Comparison of ENCODE assay signal across 1 fruit fly cellular context in the genomic region with DNA sequence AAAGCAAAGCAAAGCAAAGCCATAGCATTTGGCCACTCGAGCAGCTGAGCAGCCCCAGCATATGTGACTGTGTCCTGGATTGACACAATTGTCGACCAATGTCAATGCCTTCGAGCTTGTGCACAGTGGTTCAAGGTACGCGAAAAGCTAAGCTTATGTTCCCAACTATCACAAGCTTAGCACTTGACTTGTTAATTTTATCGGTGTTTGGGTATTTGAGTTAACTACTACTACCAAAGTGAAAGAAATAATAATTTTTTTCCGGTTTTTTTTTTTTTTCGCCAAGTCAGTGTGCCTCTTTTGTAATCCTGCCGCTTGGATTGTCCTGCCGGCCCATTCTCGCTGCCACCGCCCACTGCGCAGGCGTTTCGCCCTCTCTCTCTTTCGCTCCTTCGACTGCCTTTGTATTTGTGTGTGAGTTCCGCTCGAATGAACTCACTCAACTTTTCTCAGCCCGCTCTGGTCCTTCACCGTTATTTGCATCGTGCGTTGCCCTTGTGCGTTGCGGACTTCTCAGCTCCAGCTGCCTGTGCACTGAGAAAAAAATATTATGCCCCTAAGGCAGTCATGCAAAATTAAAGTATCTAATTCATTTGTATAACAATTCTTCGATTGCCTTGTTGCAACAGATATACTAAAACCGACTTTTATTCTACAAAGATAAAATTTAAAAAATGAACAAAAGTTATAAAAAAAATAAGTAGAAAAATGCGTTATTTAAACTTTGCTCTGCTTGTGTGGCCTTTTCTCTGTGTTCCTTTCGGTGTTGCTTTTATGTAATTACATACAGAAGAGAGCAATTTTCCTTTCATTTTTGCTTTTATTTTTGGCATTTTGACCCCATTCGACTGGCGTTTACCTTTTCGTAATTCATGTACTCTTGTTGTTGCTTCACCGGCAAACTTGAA.
TF ChIP-seq lines count a peak whose summit lies in the region.

No protein-coding gene starts in this region.

TF ChIP-seq in whole organism, embryonic, 481 proteins besides CTCF, POLR2A, EP300 and RAD21 (continued from another document and continues in another):
- no peak for TF ChIP-seq salm (tag; optimal IDR thresholded peaks at IDR 0.05; lab: Kevin White, UChicago)
- TF ChIP-seq lmd (GFP tag; IDR thresholded peaks at IDR 0.05; lab: Robert Waterston, UW) = peak; percentile 75
- TF ChIP-seq ara (GFP tag; IDR thresholded peaks at IDR 0.05; lab: Robert Waterston, UW) = peak; percentile 33; the same call in 1 of the 2 replicates
- no peak for TF ChIP-seq CG12104 (GFP tag; optimal IDR thresholded peaks at IDR 0.05; lab: Kevin White, UChicago)
- TF ChIP-seq ERR (GFP tag; optimal IDR thresholded peaks at IDR 0.05; lab: Kevin White, UChicago) = peak; percentile 61
- TF ChIP-seq Xbp1 (GFP tag; optimal IDR thresholded peaks at IDR 0.05; lab: Kevin White, UChicago) = peak; percentile 58
- no peak for TF ChIP-seq Eip74EF (GFP tag; optimal IDR thresholded peaks at IDR 0.05; lab: Kevin White, UChicago)
- peak; percentile 12 for TF ChIP-seq CHES-1-like (GFP tag; optimal IDR thresholded peaks at IDR 0.05; lab: Kevin White, UChicago)
- TF ChIP-seq TFAM (GFP tag; optimal IDR thresholded peaks at IDR 0.05; lab: Kevin White, UChicago) = no peak
- TF ChIP-seq zen (tag; optimal IDR thresholded peaks at IDR 0.05; lab: Kevin White, UChicago) = no peak
- no peak for TF ChIP-seq CG10462 (GFP tag; optimal IDR thresholded peaks at IDR 0.05; lab: Kevin White, UChicago)
- peak; percentile 49 for TF ChIP-seq CG1233 (GFP tag; optimal IDR thresholded peaks at IDR 0.05; lab: Kevin White, UChicago)
- TF ChIP-seq Dip3 (GFP tag; optimal IDR thresholded peaks at IDR 0.05; lab: Kevin White, UChicago) = peak; percentile 55
- no peak for TF ChIP-seq Tbp (GFP tag; optimal IDR thresholded peaks at IDR 0.05; lab: Kevin White, UChicago)
- TF ChIP-seq CG18476 (GFP tag; optimal IDR thresholded peaks at IDR 0.05; lab: Kevin White, UChicago) = peak; percentile 44
- no peak for TF ChIP-seq CG14860 (GFP tag; IDR thresholded peaks at IDR 0.05; lab: Robert Waterston, UW; ENCODE audit: partially characterized antibody)
- peak; percentile 32 for TF ChIP-seq CrebB (tag; optimal IDR thresholded peaks at IDR 0.05; lab: Kevin White, UChicago)
- peak; percentile 17 for TF ChIP-seq CG18764 (GFP tag; optimal IDR thresholded peaks at IDR 0.05; lab: Kevin White, UChicago)
- no peak for TF ChIP-seq CG32767 (GFP tag; IDR thresholded peaks at IDR 0.05; lab: Robert Waterston, UW)
- peak; percentile 41 for TF ChIP-seq bab2 (GFP tag; optimal IDR thresholded peaks at IDR 0.05; lab: Kevin White, UChicago)
- TF ChIP-seq CG6683 (GFP tag; optimal IDR thresholded peaks at IDR 0.05; lab: Kevin White, UChicago) = peak; percentile 57
- no peak for TF ChIP-seq pan (optimal IDR thresholded peaks at IDR 0.05; lab: Kevin White, UChicago)
- peak in 1 of 2 experiments; percentile 83 for TF ChIP-seq pan (GFP tag; optimal IDR thresholded peaks at IDR 0.05 in 1 of 2, IDR thresholded peaks at IDR 0.05 in 1 of 2)
- peak; percentile 84 for TF ChIP-seq Atf6 (GFP tag; IDR thresholded peaks at IDR 0.05; lab: Robert Waterston, UW)
- peak; percentile 18 for TF ChIP-seq CG4282 (GFP tag; optimal IDR thresholded peaks at IDR 0.05; lab: Kevin White, UChicago)
- TF ChIP-seq chif (GFP tag; optimal IDR thresholded peaks at IDR 0.05; lab: Kevin White, UChicago) = peak; percentile 16 to 50
- peak; percentile 47 for TF ChIP-seq nmo (GFP tag; optimal IDR thresholded peaks at IDR 0.05; lab: Kevin White, UChicago)
- TF ChIP-seq Neu2 (GFP tag; optimal IDR thresholded peaks at IDR 0.05; lab: Kevin White, UChicago; ENCODE audit: borderline replicate concordance) = no peak
- no peak for TF ChIP-seq CG4328 (GFP tag; optimal IDR thresholded peaks at IDR 0.05; lab: Kevin White, UChicago)
- TF ChIP-seq Oaz (GFP tag; IDR thresholded peaks at IDR 0.05; lab: Robert Waterston, UW) = peak; percentile 60
- TF ChIP-seq btn (GFP tag; optimal IDR thresholded peaks at IDR 0.05; lab: Kevin White, UChicago) = peak; percentile 19
- TF ChIP-seq CG9215 (GFP tag; IDR thresholded peaks at IDR 0.05; lab: Robert Waterston, UW) = peak; percentile 50
- TF ChIP-seq stc (GFP tag; IDR thresholded peaks at IDR 0.05; lab: Robert Waterston, UW) = peak; percentile 72
- peak; percentile 43 for TF ChIP-seq Chrac-16 (GFP tag; optimal IDR thresholded peaks at IDR 0.05; lab: Kevin White, UChicago)
- TF ChIP-seq Hr3 (GFP tag; optimal IDR thresholded peaks at IDR 0.05; lab: Kevin White, UChicago) = peak; percentile 53
- TF ChIP-seq D19B (GFP tag; optimal IDR thresholded peaks at IDR 0.05; lab: Kevin White, UChicago) = peak; percentile 37
- TF ChIP-seq Bgb (GFP tag; IDR thresholded peaks at IDR 0.05; lab: Robert Waterston, UW; ENCODE audit: partially characterized antibody) = no peak
- TF ChIP-seq CG8281 (tag; optimal IDR thresholded peaks at IDR 0.05; lab: Kevin White, UChicago) = peak; percentile 14
- TF ChIP-seq Hmx (GFP tag; optimal IDR thresholded peaks at IDR 0.05; lab: Kevin White, UChicago) = no peak
- TF ChIP-seq ranshi (GFP tag; IDR thresholded peaks at IDR 0.05; lab: Robert Waterston, UW) = peak; percentile 72
- TF ChIP-seq pzg (GFP tag; optimal IDR thresholded peaks at IDR 0.05; lab: Kevin White, UChicago) = no peak
- TF ChIP-seq hb (GFP tag; IDR thresholded peaks at IDR 0.05; lab: Robert Waterston, UW; ENCODE audit: partially characterized antibody) = no peak
- TF ChIP-seq trh (GFP tag; optimal IDR thresholded peaks at IDR 0.05; lab: Kevin White, UChicago) = no peak
- no peak for TF ChIP-seq CG3995 (GFP tag; optimal IDR thresholded peaks at IDR 0.05; lab: Kevin White, UChicago)
- peak; percentile 55; the same call in 1 of the 3 replicates for TF ChIP-seq ase (GFP tag; IDR thresholded peaks at IDR 0.05; lab: Robert Waterston, UW)
- no peak; the same call in 1 of the 2 replicates for TF ChIP-seq CG17612 (GFP tag; IDR thresholded peaks at IDR 0.05; lab: Robert Waterston, UW)
- TF ChIP-seq gfzf (GFP tag; optimal IDR thresholded peaks at IDR 0.05; lab: Kevin White, UChicago) = no peak
- TF ChIP-seq aop (GFP tag; IDR thresholded peaks at IDR 0.05; lab: Robert Waterston, UW) = no peak
- peak; percentile 22 for TF ChIP-seq CG2712 (tag; optimal IDR thresholded peaks at IDR 0.05; lab: Kevin White, UChicago)
- TF ChIP-seq CG8765 (GFP tag; IDR thresholded peaks at IDR 0.05; lab: Robert Waterston, UW) = no peak
- TF ChIP-seq CG11456 (GFP tag; IDR thresholded peaks at IDR 0.05; lab: Robert Waterston, UW) = peak; percentile 68; the same call in 2 of the 3 replicates
- peak; percentile 85 for TF ChIP-seq ewg (GFP tag; optimal IDR thresholded peaks at IDR 0.05; lab: Kevin White, UChicago)
- peak; percentile 68 for TF ChIP-seq CG11504 (tag; optimal IDR thresholded peaks at IDR 0.05; lab: Kevin White, UChicago)
- TF ChIP-seq CG9609 (GFP tag; optimal IDR thresholded peaks at IDR 0.05; lab: Kevin White, UChicago) = peak; percentile 60
- no peak for TF ChIP-seq prd (optimal IDR thresholded peaks at IDR 0.05; lab: Kevin White, UChicago)
- peak; percentile 68 for TF ChIP-seq prd (GFP tag; IDR thresholded peaks at IDR 0.05; lab: Robert Waterston, UW)
- TF ChIP-seq dysf (GFP tag; IDR thresholded peaks at IDR 0.05; lab: Robert Waterston, UW) = peak; percentile 84
- TF ChIP-seq sna (GFP tag; IDR thresholded peaks at IDR 0.05; lab: Robert Waterston, UW; ENCODE audit: partially characterized antibody) = no peak
- TF ChIP-seq dpn (GFP tag; optimal IDR thresholded peaks at IDR 0.05; lab: Kevin White, UChicago) = peak; percentile 61 to 70
- 0 out of 2 replicates have a peak, but pooled peaks have one; percentile 44 for TF ChIP-seq wdn (GFP tag; IDR thresholded peaks at IDR 0.05; lab: Robert Waterston, UW)
- no peak for TF ChIP-seq pros (GFP tag; optimal IDR thresholded peaks at IDR 0.05; lab: Kevin White, UChicago)
- peak; percentile 11 for TF ChIP-seq CG18262 (tag; optimal IDR thresholded peaks at IDR 0.05; lab: Kevin White, UChicago)
- TF ChIP-seq Xrp1 (GFP tag; IDR thresholded peaks at IDR 0.05; lab: Robert Waterston, UW) = peak; percentile 78
- TF ChIP-seq ttk (GFP tag; IDR thresholded peaks at IDR 0.05; lab: Robert Waterston, UW) = peak; percentile 68
- TF ChIP-seq Dek (tag; optimal IDR thresholded peaks at IDR 0.05; lab: Kevin White, UChicago) = peak; percentile 38
- TF ChIP-seq Dbx (GFP tag; IDR thresholded peaks at IDR 0.05; lab: Robert Waterston, UW) = peak; percentile 71
- TF ChIP-seq Poxn (GFP tag; IDR thresholded peaks at IDR 0.05; lab: Robert Waterston, UW) = no peak
- peak; percentile 61 for TF ChIP-seq klu (GFP tag; IDR thresholded peaks at IDR 0.05; lab: Robert Waterston, UW)
- TF ChIP-seq Nf-YC (tag; optimal IDR thresholded peaks at IDR 0.05; lab: Kevin White, UChicago) = no peak
- peak; percentile 39 for TF ChIP-seq CG2875 (GFP tag; optimal IDR thresholded peaks at IDR 0.05; lab: Kevin White, UChicago)
- peak; percentile 56 for TF ChIP-seq CG4424 (GFP tag; optimal IDR thresholded peaks at IDR 0.05; lab: Kevin White, UChicago)
- TF ChIP-seq ro (GFP tag; IDR thresholded peaks at IDR 0.05; lab: Robert Waterston, UW) = 0 out of 2 replicates have a peak, but pooled peaks have one; percentile 50
- TF ChIP-seq hth (optimal IDR thresholded peaks at IDR 0.05; lab: Kevin White, UChicago) = no peak
- TF ChIP-seq hkb (optimal IDR thresholded peaks at IDR 0.05; lab: Kevin White, UChicago) = no peak
- peak; percentile 81 for TF ChIP-seq hkb (GFP tag; IDR thresholded peaks at IDR 0.05; lab: Robert Waterston, UW)
- TF ChIP-seq ato (GFP tag; IDR thresholded peaks at IDR 0.05; lab: Robert Waterston, UW; ENCODE audit: partially characterized antibody) = no peak
- peak; percentile 29 for TF ChIP-seq CG1603 (tag; optimal IDR thresholded peaks at IDR 0.05; lab: Kevin White, UChicago)
- no peak for TF ChIP-seq tna (GFP tag; IDR thresholded peaks at IDR 0.05; lab: Robert Waterston, UW; ENCODE audit: partially characterized antibody)
- TF ChIP-seq CG16815 (GFP tag; optimal IDR thresholded peaks at IDR 0.05; lab: Kevin White, UChicago) = peak; percentile 4
- peak; percentile 53; the same call in 1 of the 2 replicates for TF ChIP-seq CG11696 (GFP tag; IDR thresholded peaks at IDR 0.05; lab: Robert Waterston, UW)
- peak; percentile 78 for TF ChIP-seq CG11695 (GFP tag; IDR thresholded peaks at IDR 0.05; lab: Robert Waterston, UW)
- peak; percentile 52 for TF ChIP-seq Myb (GFP tag; optimal IDR thresholded peaks at IDR 0.05; lab: Kevin White, UChicago)
- TF ChIP-seq Ssrp (tag; optimal IDR thresholded peaks at IDR 0.05; lab: Kevin White, UChicago) = peak; percentile 36
- no peak for TF ChIP-seq br (optimal IDR thresholded peaks at IDR 0.05; lab: Kevin White, UChicago)
- TF ChIP-seq Abd-B (GFP tag; optimal IDR thresholded peaks at IDR 0.05; lab: Kevin White, UChicago) = no peak
- TF ChIP-seq her (GFP tag; optimal IDR thresholded peaks at IDR 0.05; lab: Kevin White, UChicago) = peak; percentile 81
- peak; percentile 38 for TF ChIP-seq CG17568 (GFP tag; optimal IDR thresholded peaks at IDR 0.05; lab: Kevin White, UChicago)
- TF ChIP-seq CG8388 (GFP tag; optimal IDR thresholded peaks at IDR 0.05; lab: Kevin White, UChicago) = no peak
- no peak for TF ChIP-seq Spps (tag; optimal IDR thresholded peaks at IDR 0.05; lab: Kevin White, UChicago)
- TF ChIP-seq Trl (optimal IDR thresholded peaks at IDR 0.05; lab: Kevin White, UChicago) = peak in 1 of 2 experiments; percentile 3
- TF ChIP-seq Trl (GFP tag; optimal IDR thresholded peaks at IDR 0.05; lab: Kevin White, UChicago) = peak; percentile 81
- TF ChIP-seq CG1024 (GFP tag; IDR thresholded peaks at IDR 0.05; lab: Robert Waterston, UW) = peak; percentile 45; the same call in 1 of the 2 replicates
- TF ChIP-seq CG3847 (GFP tag; IDR thresholded peaks at IDR 0.05; lab: Robert Waterston, UW) = peak; percentile 71
- peak; percentile 46 for TF ChIP-seq CG4820 (GFP tag; optimal IDR thresholded peaks at IDR 0.05; lab: Kevin White, UChicago)
- TF ChIP-seq lab (GFP tag; optimal IDR thresholded peaks at IDR 0.05; lab: Kevin White, UChicago) = peak; percentile 89
- TF ChIP-seq trem (tag; optimal IDR thresholded peaks at IDR 0.05; lab: Kevin White, UChicago) = no peak
- TF ChIP-seq toy (GFP tag; IDR thresholded peaks at IDR 0.05; lab: Robert Waterston, UW) = 0 out of 2 replicates have a peak, but pooled peaks have one; percentile 46
- TF ChIP-seq fd3F (GFP tag; optimal IDR thresholded peaks at IDR 0.05; lab: Kevin White, UChicago) = peak; percentile 15
- TF ChIP-seq hbn (GFP tag; IDR thresholded peaks at IDR 0.05; lab: Robert Waterston, UW; ENCODE audit: partially characterized antibody) = no peak
- TF ChIP-seq CG31365 (tag; optimal IDR thresholded peaks at IDR 0.05; lab: Kevin White, UChicago) = peak; percentile 8
- no peak for TF ChIP-seq YL-1 (GFP tag; optimal IDR thresholded peaks at IDR 0.05; lab: Kevin White, UChicago)
- no peak for TF ChIP-seq CG7963 (GFP tag; IDR thresholded peaks at IDR 0.05; lab: Robert Waterston, UW; ENCODE audit: partially characterized antibody)
- peak; percentile 63 for TF ChIP-seq dati (GFP tag; IDR thresholded peaks at IDR 0.05; lab: Robert Waterston, UW)
- peak; percentile 51 for TF ChIP-seq repo (GFP tag; optimal IDR thresholded peaks at IDR 0.05; lab: Kevin White, UChicago)
- peak; percentile 36; the same call in 1 of the 2 replicates for TF ChIP-seq CG6272 (GFP tag; IDR thresholded peaks at IDR 0.05; lab: Robert Waterston, UW)
- peak; percentile 63; the same call in 1 of the 3 replicates for TF ChIP-seq H15 (GFP tag; IDR thresholded peaks at IDR 0.05; lab: Robert Waterston, UW)
- peak; percentile 14; the same call in 1 of the 3 replicates for TF ChIP-seq croc (GFP tag; conservative IDR thresholded peaks at IDR 0.05; lab: Robert Waterston, UW)
- TF ChIP-seq Nf-YB (GFP tag; optimal IDR thresholded peaks at IDR 0.05; lab: Kevin White, UChicago) = no peak
- no peak for TF ChIP-seq tll (GFP tag; optimal IDR thresholded peaks at IDR 0.05; lab: Kevin White, UChicago)
- no peak for TF ChIP-seq stwl (tag; optimal IDR thresholded peaks at IDR 0.05; lab: Kevin White, UChicago)
- no peak for TF ChIP-seq Gsc (GFP tag; IDR thresholded peaks at IDR 0.05; lab: Robert Waterston, UW)
- peak; percentile 20 for TF ChIP-seq Mad (GFP tag; optimal IDR thresholded peaks at IDR 0.05; lab: Kevin White, UChicago)
- peak; percentile 41 for TF ChIP-seq CoRest (tag; optimal IDR thresholded peaks at IDR 0.05; lab: Kevin White, UChicago)
- peak; percentile 17 for TF ChIP-seq wek (GFP tag; optimal IDR thresholded peaks at IDR 0.05; lab: Kevin White, UChicago)
- peak; percentile 18 for TF ChIP-seq CG10274 (GFP tag; optimal IDR thresholded peaks at IDR 0.05; lab: Kevin White, UChicago)
- TF ChIP-seq nerfin-2 (GFP tag; IDR thresholded peaks at IDR 0.05; lab: Robert Waterston, UW; ENCODE audit: partially characterized antibody) = 0 out of 2 replicates have a peak, but pooled peaks have one; percentile 32
- peak; percentile 39 for TF ChIP-seq Mes4 (GFP tag; optimal IDR thresholded peaks at IDR 0.05; lab: Kevin White, UChicago)
- no peak for TF ChIP-seq CG42726 (GFP tag; IDR thresholded peaks at IDR 0.05; lab: Robert Waterston, UW; ENCODE audit: partially characterized antibody)
